Comparison of ENCODE assay signal across 2 fruit fly cellular contexts in genomic region chr3R:11231037-11231436, dm6.
A peak's percentile ranks its signal among the peaks of the same experiment; 100 is the strongest.
TF ChIP-seq lines count a peak whose summit lies in the region.

No protein-coding gene starts in this region.

- TF ChIP-seq CTCF in whole organism, embryonic (GFP tag; optimal IDR thresholded peaks at IDR 0.05; lab: Kevin White, UChicago): no peak

TF ChIP-seq in Kc167, 6 proteins besides CTCF, POLR2A, EP300 and RAD21:
- TF ChIP-seq ttk (optimal IDR thresholded peaks at IDR 0.05; lab: Kevin White, UChicago): peak; percentile 67
- no peak for TF ChIP-seq psq (optimal IDR thresholded peaks at IDR 0.05; lab: Kevin White, UChicago)
- TF ChIP-seq Sin3A (optimal IDR thresholded peaks at IDR 0.05; lab: Kevin White, UChicago): no peak
- no peak for TF ChIP-seq h (optimal IDR thresholded peaks at IDR 0.05; lab: Kevin White, UChicago)
- no peak for TF ChIP-seq insv (optimal IDR thresholded peaks at IDR 0.05; lab: Kevin White, UChicago)
- TF ChIP-seq Myc (optimal IDR thresholded peaks at IDR 0.05; lab: Kevin White, UChicago): no peak

TF ChIP-seq in whole organism, embryonic, 481 proteins besides CTCF, POLR2A, EP300 and RAD21:
- TF ChIP-seq CG34422 (GFP tag; IDR thresholded peaks at IDR 0.05; lab: Robert Waterston, UW): peak; percentile 16; the same call in 1 of the 3 replicates
- no peak for TF ChIP-seq hth (optimal IDR thresholded peaks at IDR 0.05; lab: Kevin White, UChicago)
- TF ChIP-seq CG11247 (GFP tag; IDR thresholded peaks at IDR 0.05; lab: Robert Waterston, UW): no peak
- no peak for TF ChIP-seq Oaz (GFP tag; IDR thresholded peaks at IDR 0.05; lab: Robert Waterston, UW)
- TF ChIP-seq pnt (GFP tag; optimal IDR thresholded peaks at IDR 0.05; lab: Kevin White, UChicago): no peak
- TF ChIP-seq Poxn (GFP tag; IDR thresholded peaks at IDR 0.05; lab: Robert Waterston, UW): no peak
- no peak for TF ChIP-seq Aef1 (GFP tag; IDR thresholded peaks at IDR 0.05; lab: Robert Waterston, UW)
- no peak for TF ChIP-seq z (GFP tag; IDR thresholded peaks at IDR 0.05; lab: Robert Waterston, UW)
- TF ChIP-seq h (optimal IDR thresholded peaks at IDR 0.05; lab: Kevin White, UChicago): peak; percentile 16
- TF ChIP-seq zen2 (GFP tag; IDR thresholded peaks at IDR 0.05; lab: Robert Waterston, UW; ENCODE audit: partially characterized antibody): no peak
- TF ChIP-seq sob (GFP tag; IDR thresholded peaks at IDR 0.05; lab: Robert Waterston, UW): no peak
- TF ChIP-seq HLH3B (GFP tag; IDR thresholded peaks at IDR 0.05; lab: Robert Waterston, UW): no peak
- TF ChIP-seq ro (GFP tag; IDR thresholded peaks at IDR 0.05; lab: Robert Waterston, UW): no peak
- TF ChIP-seq Bteb2 (GFP tag; optimal IDR thresholded peaks at IDR 0.05; lab: Kevin White, UChicago): no peak
- no peak for TF ChIP-seq org-1 (GFP tag; optimal IDR thresholded peaks at IDR 0.05; lab: Kevin White, UChicago)
- TF ChIP-seq CG8478 (optimal IDR thresholded peaks at IDR 0.05; lab: Kevin White, UChicago): peak; percentile 68
- no peak for TF ChIP-seq CG1024 (GFP tag; IDR thresholded peaks at IDR 0.05; lab: Robert Waterston, UW)
- no peak for TF ChIP-seq vnd (GFP tag; IDR thresholded peaks at IDR 0.05; lab: Robert Waterston, UW; ENCODE audit: partially characterized antibody)
- TF ChIP-seq prd (optimal IDR thresholded peaks at IDR 0.05; lab: Kevin White, UChicago): no peak
- 0 out of 3 replicates have a peak, but pooled peaks have one; percentile 30 for TF ChIP-seq prd (GFP tag; IDR thresholded peaks at IDR 0.05; lab: Robert Waterston, UW)
- 0 out of 3 replicates have a peak, but pooled peaks have one; percentile 38 for TF ChIP-seq CG11560 (tag; IDR thresholded peaks at IDR 0.05; lab: Robert Waterston, UW)
- no peak for TF ChIP-seq CG7928 (GFP tag; optimal IDR thresholded peaks at IDR 0.05; lab: Kevin White, UChicago)
TF ChIP-seq in whole organism, embryonic: peak in this region for 5.
